Fruit fly (Drosophila melanogaster): ENCODE data around the gene Spn75F.

dm6 chr3L:19097102-19097501 lies 32.4 kb downstream of the Spn75F start:
- no peak for TF ChIP-seq Eip75B (GFP tag; optimal IDR thresholded peaks at IDR 0.05)
- TF ChIP-seq esn (GFP tag; optimal IDR thresholded peaks at IDR 0.05): no peak
- TF ChIP-seq Ets21C (GFP tag; optimal IDR thresholded peaks at IDR 0.05): no peak
- TF ChIP-seq CG9139 (GFP tag; optimal IDR thresholded peaks at IDR 0.05): no peak
- TF ChIP-seq ss (GFP tag; optimal IDR thresholded peaks at IDR 0.05): no peak
- no peak for TF ChIP-seq CG6854 (GFP tag; optimal IDR thresholded peaks at IDR 0.05)
- TF ChIP-seq svp (GFP tag): no peak
- TF ChIP-seq CG6163 (GFP tag; IDR thresholded peaks at IDR 0.05): no peak
- TF ChIP-seq Ets96B (tag; optimal IDR thresholded peaks at IDR 0.05): no peak
- no peak for TF ChIP-seq CG16779 (tag; optimal IDR thresholded peaks at IDR 0.05)
- TF ChIP-seq CG11762 (GFP tag; optimal IDR thresholded peaks at IDR 0.05; ENCODE audit: insufficient read depth): no peak
- no peak for TF ChIP-seq Sox15 (GFP tag; optimal IDR thresholded peaks at IDR 0.05)
- no peak for TF ChIP-seq Eip78C (GFP tag)
- TF ChIP-seq OdsH (GFP tag; optimal IDR thresholded peaks at IDR 0.05): no peak

Data from whole organism, prepupa.